Worm (Caenorhabditis elegans) whole organism, L1 larva: ENCODE results near the gene T01E8.8.

Experiments used
- C04F5.9 ChIP-seq: sonication (generic microtip); optimal IDR thresholded peaks from 2 replicates; lab custom pipeline; 2016; ENCODE audit warnings: missing genetic modification characterization, missing compliant biosample characterization
- C34B4.2 ChIP-seq: sonication (generic microtip); optimal IDR thresholded peaks from 2 replicates; lab custom pipeline; 2017; ENCODE audit warnings: mild to moderate bottlenecking, missing genetic modification characterization, missing compliant biosample characterization
- alr-1 ChIP-seq: fragments of 200-800 bp; sonication (Bioruptor generic); optimal IDR thresholded peaks from 2 replicates; lab custom pipeline; 2018; ENCODE audit warnings: borderline replicate concordance, mild to moderate bottlenecking, missing genetic modification characterization, missing compliant biosample characterization
- ama-1 ChIP-seq: fragments of 150-350 bp; optimal IDR thresholded peaks from 2 replicates; lab custom pipeline; 2014
- blmp-1 ChIP-seq: fragments of 150-350 bp; optimal IDR thresholded peaks from 2 replicates; lab custom pipeline; 2014; ENCODE audit warnings: missing biosample characterization, missing genetic modification characterization
- ceh-63 ChIP-seq: fragments of 200-800 bp; sonication (Bioruptor generic); optimal IDR thresholded peaks from 2 replicates; lab custom pipeline; 2018; ENCODE audit warnings: mild to moderate bottlenecking, missing genetic modification characterization, missing compliant biosample characterization
- ceh-82 ChIP-seq, 3 experiments: fragments of 150-350 bp in 1 of 3; sonication (generic microtip) in 2 of 3; optimal IDR thresholded peaks; 2 replicates each; lab custom pipeline; 2014 to 2017; ENCODE audit warnings: missing biosample characterization in 3 of 3, missing genetic modification characterization in 3 of 3
- ceh-88 ChIP-seq: fragments of 200-800 bp; sonication (Bioruptor generic); IDR thresholded peaks from 2 replicates; pipeline ENCODE4 v1.3.6; 2022; ENCODE audit warnings: missing genetic modification characterization, missing compliant biosample characterization
- dsc-1 ChIP-seq: sonication (generic microtip); optimal IDR thresholded peaks from 2 replicates; lab custom pipeline; 2016; ENCODE audit warnings: mild to moderate bottlenecking, missing genetic modification characterization, missing compliant biosample characterization
- efl-3 ChIP-seq: fragments of 200-800 bp; sonication (Bioruptor generic); optimal IDR thresholded peaks from 2 replicates; lab custom pipeline; 2018; ENCODE audit warnings: mild to moderate bottlenecking, missing genetic modification characterization, missing compliant biosample characterization
- egl-13 ChIP-seq: sonication (generic microtip); optimal IDR thresholded peaks from 2 replicates; lab custom pipeline; 2016; ENCODE audit warnings: missing genotype, missing genetic modification reagents, missing genetic modification characterization, missing compliant biosample characterization
- elt-3 ChIP-seq, 6 experiments: fragments of 150-350 bp in 1 of 6; sonication (generic microtip); optimal IDR thresholded peaks; 2 replicates each; lab custom pipeline; 2017 to 2018; ENCODE audit warnings: missing biosample characterization in 6 of 6, missing genetic modification characterization in 6 of 6, inconsistent platforms in 1 of 6
- ets-5 ChIP-seq: fragments of 200-800 bp; sonication (Bioruptor generic); IDR thresholded peaks from 2 replicates; pipeline ENCODE4 v1.3.6; 2022; ENCODE audit warnings: missing genetic modification characterization, missing compliant biosample characterization
- fkh-10 ChIP-seq: sonication (generic microtip); optimal IDR thresholded peaks from 2 replicates; lab custom pipeline; 2017; ENCODE audit warnings: missing biosample characterization, missing genetic modification reagents, missing genetic modification characterization
- fkh-8 ChIP-seq: sonication (generic microtip); optimal IDR thresholded peaks from 2 replicates; lab custom pipeline; 2016; ENCODE audit warnings: mild to moderate bottlenecking, missing genetic modification characterization, missing compliant biosample characterization
- fos-1 ChIP-seq: fragments of 150-350 bp; optimal IDR thresholded peaks from 2 replicates; lab custom pipeline; 2014; ENCODE audit warnings: missing biosample characterization, missing genetic modification characterization
- grh-1 ChIP-seq: fragments of 200-800 bp; sonication (Bioruptor generic); IDR thresholded peaks from 2 replicates; pipeline ENCODE4 v1.3.6; 2022; ENCODE audit warnings: missing genetic modification reagents, missing genetic modification characterization, missing compliant biosample characterization
- hlh-17 ChIP-seq: fragments of 200-800 bp; sonication (Bioruptor generic); optimal IDR thresholded peaks from 2 replicates; lab custom pipeline; 2018; ENCODE audit warnings: missing genetic modification characterization, mild to moderate bottlenecking, missing compliant biosample characterization, moderate library complexity, borderline replicate concordance
- hlh-4 ChIP-seq: sonication (generic microtip); optimal IDR thresholded peaks from 2 replicates; lab custom pipeline; 2016; ENCODE audit warnings: mild to moderate bottlenecking, missing genetic modification characterization, missing compliant biosample characterization
- hpl-2 ChIP-seq: fragments of 150-350 bp; optimal IDR thresholded peaks from 2 replicates; lab custom pipeline; 2014; ENCODE audit warnings: missing biosample characterization, missing genetic modification reagents, missing genetic modification characterization
- irx-1 ChIP-seq: sonication (generic microtip); optimal IDR thresholded peaks from 2 replicates; lab custom pipeline; 2016; ENCODE audit warnings: missing genetic modification characterization, missing compliant biosample characterization
- isw-1 ChIP-seq: fragments of 200-800 bp; sonication (Bioruptor generic); IDR thresholded peaks from 2 replicates; pipeline ENCODE4 v1.3.6; 2022; ENCODE audit warnings: missing genetic modification characterization, missing compliant biosample characterization
- jun-1 ChIP-seq: fragments of 150-350 bp; optimal IDR thresholded peaks from 2 replicates; lab custom pipeline; 2014; ENCODE audit warnings: missing biosample characterization, missing genetic modification reagents, missing genetic modification characterization
- lin-13 ChIP-seq: fragments of 150-350 bp; optimal IDR thresholded peaks from 2 replicates; lab custom pipeline; 2014; ENCODE audit warnings: missing biosample characterization, missing genetic modification reagents, missing genetic modification characterization
- lin-14 ChIP-seq: fragments of 200-800 bp; sonication (Bioruptor generic); optimal IDR thresholded peaks from 2 replicates; lab custom pipeline; 2018; ENCODE audit warnings: mild to moderate bottlenecking, missing genetic modification characterization, moderate library complexity, missing compliant biosample characterization
- lin-15B ChIP-seq: fragments of 150-350 bp; sonication (generic microtip); optimal IDR thresholded peaks from 3 replicates; lab custom pipeline; 2014; ENCODE audit warnings: missing biosample characterization, missing genetic modification characterization
- lin-39 ChIP-seq: fragments of 150-350 bp; optimal IDR thresholded peaks from 2 replicates; lab custom pipeline; 2014; ENCODE audit warnings: missing biosample characterization, missing genetic modification reagents, missing genetic modification characterization
- mdl-1 ChIP-seq, 2 experiments: fragments of 150-350 bp; optimal IDR thresholded peaks; 2 replicates each; lab custom pipeline; 2014 to 2017; ENCODE audit warnings: missing biosample characterization in 2 of 2, missing genetic modification characterization in 2 of 2, inconsistent platforms in 1 of 2
- mep-1 ChIP-seq: fragments of 150-350 bp; optimal IDR thresholded peaks from 2 replicates; lab custom pipeline; 2014; ENCODE audit warnings: missing biosample characterization, missing genetic modification characterization
- nhr-11 ChIP-seq: fragments of 150-350 bp; optimal IDR thresholded peaks from 2 replicates; lab custom pipeline; 2014; ENCODE audit warnings: missing biosample characterization, missing genetic modification characterization
- nhr-12 ChIP-seq: sonication (generic microtip); optimal IDR thresholded peaks from 2 replicates; lab custom pipeline; 2017; ENCODE audit warnings: missing biosample characterization, missing genetic modification characterization
- nhr-237 ChIP-seq: fragments of 150-350 bp; optimal IDR thresholded peaks from 2 replicates; lab custom pipeline; 2014; ENCODE audit warnings: missing biosample characterization, missing genetic modification characterization
- nhr-28 ChIP-seq: fragments of 150-350 bp; optimal IDR thresholded peaks from 2 replicates; lab custom pipeline; 2014; ENCODE audit warnings: missing biosample characterization, missing genetic modification characterization
- nhr-47 ChIP-seq: sonication (generic microtip); optimal IDR thresholded peaks from 2 replicates; lab custom pipeline; 2016; ENCODE audit warnings: mild to moderate bottlenecking, missing genetic modification characterization, moderate library complexity, missing compliant biosample characterization
- nhr-71 ChIP-seq: sonication (generic microtip); optimal IDR thresholded peaks from 2 replicates; lab custom pipeline; 2016; ENCODE audit warnings: mild to moderate bottlenecking, missing genetic modification characterization, moderate library complexity, missing compliant biosample characterization
- nhr-77 ChIP-seq: fragments of 150-350 bp; optimal IDR thresholded peaks from 2 replicates; lab custom pipeline; 2014; ENCODE audit warnings: missing biosample characterization, missing genetic modification characterization
- nhr-85 ChIP-seq: sonication (generic microtip); peaks from one replicate; lab custom pipeline; 2016; ENCODE audit warnings: missing genetic modification characterization, inconsistent platforms, missing compliant biosample characterization
- pag-3 ChIP-seq: sonication (generic microtip); optimal IDR thresholded peaks from 2 replicates; lab custom pipeline; 2017; ENCODE audit warnings: missing genetic modification characterization, mild to moderate bottlenecking, missing compliant biosample characterization, antibody characterized with exemption, borderline replicate concordance; ENCODE audit not compliant: insufficient read depth
- rnt-1 ChIP-seq: sonication (generic microtip); optimal IDR thresholded peaks from 2 replicates; lab custom pipeline; 2016; ENCODE audit warnings: mild to moderate bottlenecking, missing genetic modification characterization, moderate library complexity, missing compliant biosample characterization
- snpc-4 ChIP-seq: fragments of 150-350 bp; optimal IDR thresholded peaks from 2 replicates; lab custom pipeline; 2014; ENCODE audit warnings: missing biosample characterization, missing genetic modification characterization
- sox-4 ChIP-seq: sonication (generic microtip); optimal IDR thresholded peaks from 2 replicates; lab custom pipeline; 2016; ENCODE audit warnings: missing genetic modification characterization, missing compliant biosample characterization
- sup-37 ChIP-seq: fragments of 200-800 bp; sonication (Bioruptor generic); optimal IDR thresholded peaks from 2 replicates; lab custom pipeline; 2018; ENCODE audit warnings: mild to moderate bottlenecking, missing genetic modification characterization, missing compliant biosample characterization
- swsn-7 ChIP-seq: sonication (generic microtip); optimal IDR thresholded peaks from 2 replicates; lab custom pipeline; 2016; ENCODE audit warnings: missing genetic modification characterization, missing compliant biosample characterization
- tbx-2 ChIP-seq: sonication (generic microtip); optimal IDR thresholded peaks from 2 replicates; lab custom pipeline; 2016; ENCODE audit warnings: missing genetic modification characterization, missing compliant biosample characterization
- unc-130 ChIP-seq: fragments of 150-350 bp; optimal IDR thresholded peaks from 2 replicates; lab custom pipeline; 2017; ENCODE audit warnings: missing biosample characterization, missing genetic modification characterization, inconsistent platforms
- unc-62 ChIP-seq: fragments of 150-350 bp; optimal IDR thresholded peaks from 2 replicates; lab custom pipeline; 2014; ENCODE audit warnings: missing biosample characterization, missing genetic modification reagents, missing genetic modification characterization
- xbp-1 ChIP-seq: sonication (generic microtip); optimal IDR thresholded peaks from 2 replicates; lab custom pipeline; 2016; ENCODE audit warnings: missing genetic modification characterization, missing compliant biosample characterization
- zag-1 ChIP-seq: fragments of 150-350 bp; optimal IDR thresholded peaks from 2 replicates; lab custom pipeline; 2014; ENCODE audit warnings: missing biosample characterization, missing genetic modification characterization
- zip-4 ChIP-seq: fragments of 200-800 bp; sonication (Bioruptor generic); optimal IDR thresholded peaks from 2 replicates; lab custom pipeline; 2018; ENCODE audit warnings: mild to moderate bottlenecking, missing genetic modification characterization, moderate library complexity, missing compliant biosample characterization
- ztf-11 ChIP-seq, 2 experiments: sonication (generic microtip); optimal IDR thresholded peaks; 2 replicates each; lab custom pipeline; 2016 to 2017; ENCODE audit warnings: missing genetic modification characterization in 2 of 2, missing biosample characterization in 1 of 2, missing compliant biosample characterization in 1 of 2
- ztf-4 ChIP-seq: fragments of 150-350 bp; optimal IDR thresholded peaks from 2 replicates; lab custom pipeline; 2014; ENCODE audit warnings: missing biosample characterization, missing genetic modification characterization

The T01E8.8 gene

DNA sequence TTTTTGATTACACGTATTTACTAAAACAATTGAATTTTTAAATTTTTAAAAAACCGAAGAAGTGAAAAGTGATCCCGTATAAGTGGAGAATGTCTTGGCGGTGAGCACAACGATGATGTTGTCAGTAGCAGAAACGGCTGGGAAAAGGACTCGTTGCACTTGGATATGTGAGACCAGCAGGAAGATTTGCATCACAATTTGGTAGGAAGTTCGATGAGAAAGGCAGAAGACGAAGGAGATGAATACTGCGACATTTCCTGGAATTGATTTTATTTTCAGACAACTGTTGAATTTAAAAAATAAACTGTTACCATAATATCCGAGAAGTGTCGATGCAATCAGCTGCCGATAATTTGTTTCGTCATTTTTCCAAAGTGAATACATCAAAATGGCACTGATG is 31.2 kb upstream of the T01E8.8 start, which contains the start of gene R05H5.4:
Gene R05H5.4 (minus strand): TSS at position 101 of the 400 bp plus-strand sequence.
- TF ChIP-seq zip-4 (GFP tag; lab: Kevin White, UChicago) (no peak), nhr-237 (tag; lab: Kevin White, UChicago) (no peak), nhr-11 (no peak), efl-3 (GFP tag; lab: Kevin White, UChicago) (no peak), jun-1 (tag; lab: Kevin White, UChicago) (no peak), unc-130 (tag; lab: Kevin White, UChicago) (no peak)

DNA sequence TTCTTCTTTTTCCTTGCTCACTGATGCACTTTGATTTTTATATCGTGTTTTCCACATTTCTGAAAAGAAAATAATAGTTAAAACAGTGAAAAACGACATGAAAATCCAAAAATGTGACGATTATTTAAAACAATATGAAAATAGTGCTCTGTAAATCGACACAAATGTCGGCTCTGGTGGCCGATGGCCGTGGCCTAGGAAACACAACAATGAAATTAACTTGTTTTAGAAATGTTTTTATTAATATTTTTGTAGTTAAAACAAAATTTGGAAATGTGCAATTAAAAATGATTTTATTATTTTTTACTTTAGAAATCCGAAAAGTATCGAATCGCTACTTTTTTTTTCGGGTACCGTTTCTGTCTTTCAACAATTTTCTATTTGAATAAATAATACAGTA is 30.3 kb upstream of the T01E8.8 start, which contains the start of gene arv-1:
Gene arv-1 (minus strand): TSS at position 65 of the 400 bp plus-strand sequence.
- TF ChIP-seq sox-4 (tag; lab: Kevin White, UChicago) (peak; percentile 36), xbp-1 (peak; percentile 72), elt-3 (tag; optimal IDR thresholded peaks at IDR 0.05; lab: Kevin White, UChicago) (peak in 1 of 6 experiments; percentile 51), mdl-1 (tag; optimal IDR thresholded peaks at IDR 0.05; lab: Kevin White, UChicago) (no peak), lin-15B (peak; percentile 49), fkh-8 (peak; percentile 58), pag-3 (tag; lab: Kevin White, UChicago) (no peak), nhr-71 (tag; lab: Kevin White, UChicago) (peak; percentile 79), nhr-77 (tag; lab: Kevin White, UChicago) (no peak), snpc-4 (tag; lab: Kevin White, UChicago) (no peak), zip-4 (GFP tag; lab: Kevin White, UChicago) (no peak), nhr-28 (tag; lab: Kevin White, UChicago) (no peak), mep-1 (tag; lab: Kevin White, UChicago) (peak; percentile 63), C04F5.9 (tag; lab: Kevin White, UChicago) (peak; percentile 52), swsn-7 (peak; percentile 61), C34B4.2 (tag; lab: Kevin White, UChicago) (no peak), hlh-4 (tag; lab: Kevin White, UChicago) (no peak), lin-14 (peak; percentile 78), fos-1 (tag; lab: Kevin White, UChicago) (no peak), nhr-12 (no peak), nhr-85 (tag; lab: Kevin White, UChicago) (peak; percentile 67), egl-13 (tag; lab: Kevin White, UChicago) (peak; percentile 74), fkh-10 (no peak), nhr-237 (tag; lab: Kevin White, UChicago) (no peak), dsc-1 (tag; lab: Kevin White, UChicago) (peak; percentile 65), hlh-17 (GFP tag; lab: Kevin White, UChicago) (no peak), hpl-2 (GFP tag; lab: Kevin White, UChicago) (no peak), rnt-1 (tag; lab: Kevin White, UChicago) (peak; percentile 92), isw-1 (GFP tag; lab: Robert Waterston, UW) (peak; percentile 43), nhr-11 (peak; percentile 27), ets-5 (no peak), ceh-63 (no peak), grh-1 (GFP tag; lab: Robert Waterston, UW) (no peak; the same call in 1 of the 2 replicates), nhr-47 (tag; lab: Kevin White, UChicago) (peak; percentile 75), blmp-1 (tag; lab: Kevin White, UChicago) (peak; percentile 63), ceh-82 (tag; optimal IDR thresholded peaks at IDR 0.05; lab: Kevin White, UChicago) (peak; percentile 46 to 66 (median 50)), jun-1 (tag; lab: Kevin White, UChicago) (no peak), irx-1 (tag; lab: Kevin White, UChicago) (peak; percentile 75), lin-13 (GFP tag; lab: Kevin White, UChicago) (no peak), alr-1 (tag; lab: Kevin White, UChicago) (no peak), tbx-2 (tag; lab: Kevin White, UChicago) (peak; percentile 75), lin-39 (tag; lab: Kevin White, UChicago) (no peak), ceh-88 (no peak; the same call in 1 of the 2 replicates), ztf-11 (tag; optimal IDR thresholded peaks at IDR 0.05; lab: Kevin White, UChicago) (peak in 1 of 2 experiments; percentile 78), zag-1 (tag; lab: Kevin White, UChicago) (no peak), sup-37 (GFP tag; lab: Kevin White, UChicago) (no peak), ztf-4 (tag; lab: Kevin White, UChicago) (no peak), ama-1 (lab: Kevin White, UChicago) (no peak), unc-62 (GFP tag; lab: Kevin White, UChicago) (no peak)
